Worm (Caenorhabditis elegans) whole organism, L4 larva: Measurements from ENCODE around the gene srbc-20.
A peak's percentile ranks its signal among the peaks of the same experiment; 100 is the strongest.

ENCODE experiments used
- D1046.2 ChIP-seq: fragments of 200-800 bp; sonication (Bioruptor generic); IDR thresholded peaks from 2 replicates; pipeline ENCODE4 v1.3.6; 2022; ENCODE audit warnings: missing genetic modification characterization, missing compliant biosample characterization
- F26F4.8 ChIP-seq: fragments of 200-800 bp; sonication (Bioruptor generic); conservative IDR thresholded peaks from 2 replicates; pipeline ENCODE4 v1.3.6; 2022; ENCODE audit warnings: missing genetic modification characterization, missing compliant biosample characterization
- Y105C5A.15 ChIP-seq: fragments of 200-800 bp; sonication (Bioruptor generic); IDR thresholded peaks from 2 replicates; pipeline ENCODE4 v1.3.6; 2022; ENCODE audit warnings: missing genetic modification characterization, missing compliant biosample characterization
- Y75B8A.6 ChIP-seq: fragments of 200-800 bp; sonication (Bioruptor generic); IDR thresholded peaks from 2 replicates; pipeline ENCODE4 v1.3.6; 2022; ENCODE audit warnings: missing genetic modification reagents, missing genetic modification characterization, missing compliant biosample characterization
- ZK337.2 ChIP-seq: fragments of 200-800 bp; sonication (Bioruptor generic); IDR thresholded peaks from 2 replicates; pipeline ENCODE4 v1.3.6; 2022; ENCODE audit warnings: missing genetic modification reagents, missing genetic modification characterization, missing compliant biosample characterization
- aha-1 ChIP-seq: fragments of 150-350 bp; peaks from one replicate; lab custom pipeline; 2014; ENCODE audit warnings: missing biosample characterization, missing genetic modification characterization
- attf-4 ChIP-seq: sonication (generic microtip); optimal IDR thresholded peaks from 3 replicates; lab custom pipeline; 2017; ENCODE audit warnings: missing biosample characterization, missing genetic modification characterization
- ceh-20 ChIP-seq: fragments of 200-800 bp; sonication (Bioruptor generic); IDR thresholded peaks from 2 replicates; pipeline ENCODE4 v1.3.6; 2022; ENCODE audit warnings: missing genetic modification reagents, missing genetic modification characterization, missing compliant biosample characterization
- ceh-28 ChIP-seq: fragments of 150-350 bp; optimal IDR thresholded peaks from 2 replicates; lab custom pipeline; 2014; ENCODE audit warnings: missing biosample characterization, missing genetic modification reagents, missing genetic modification characterization
- ceh-44 ChIP-seq: fragments of 200-800 bp; sonication (Bioruptor generic); IDR thresholded peaks from 2 replicates; pipeline ENCODE4 v1.3.6; 2022; ENCODE audit warnings: missing genetic modification reagents, missing genetic modification characterization, missing compliant biosample characterization
- ceh-62 ChIP-seq: sonication (generic microtip); optimal IDR thresholded peaks from 2 replicates; lab custom pipeline; 2017; ENCODE audit warnings: missing biosample characterization, missing genetic modification characterization
- ceh-82 ChIP-seq: sonication (generic microtip); optimal IDR thresholded peaks from 2 replicates; lab custom pipeline; 2017; ENCODE audit warnings: missing biosample characterization, missing genetic modification characterization
- cey-2 ChIP-seq: sonication (generic microtip); optimal IDR thresholded peaks from 3 replicates; lab custom pipeline; 2017; ENCODE audit warnings: missing genetic modification characterization, mild to moderate bottlenecking, missing compliant biosample characterization, antibody characterized with exemption, borderline replicate concordance; ENCODE audit not compliant: insufficient read depth
- ctbp-1 ChIP-seq: fragments of 200-800 bp; sonication (Bioruptor generic); IDR thresholded peaks from 2 replicates; pipeline ENCODE4 v1.3.6; 2022; ENCODE audit warnings: missing genetic modification reagents, missing genetic modification characterization, missing compliant biosample characterization
- daf-12 ChIP-seq: fragments of 150-350 bp; optimal IDR thresholded peaks from 2 replicates; lab custom pipeline; 2014; ENCODE audit warnings: missing biosample characterization, missing genetic modification reagents, missing genetic modification characterization
- daf-16 ChIP-seq, 3 experiments: sonication (generic microtip); optimal IDR thresholded peaks; 2 replicates each; lab custom pipeline; 2016 to 2017; ENCODE audit warnings: missing genetic modification characterization in 3 of 3, missing genetic modification reagents in 3 of 3, mild to moderate bottlenecking in 2 of 3, missing compliant biosample characterization in 2 of 3, missing biosample characterization in 1 of 3, moderate library complexity in 1 of 3
- daf-8 ChIP-seq: fragments of 200-800 bp; sonication (Bioruptor generic); IDR thresholded peaks from 2 replicates; pipeline ENCODE4 v1.3.6; 2022; ENCODE audit warnings: missing genetic modification characterization, missing compliant biosample characterization
- dmd-8 ChIP-seq: fragments of 200-800 bp; sonication (Bioruptor generic); IDR thresholded peaks from 2 replicates; pipeline ENCODE4 v1.3.6; 2022; ENCODE audit warnings: missing genetic modification characterization, missing compliant biosample characterization
- dmd-9 ChIP-seq: fragments of 200-800 bp; sonication (Bioruptor generic); IDR thresholded peaks from 2 replicates; pipeline ENCODE4 v1.3.6; 2022; ENCODE audit warnings: missing genetic modification reagents, missing genetic modification characterization, missing compliant biosample characterization
- dpl-1 ChIP-seq: fragments of 150-350 bp; optimal IDR thresholded peaks from 2 replicates; lab custom pipeline; 2014; ENCODE audit warnings: missing biosample characterization, missing genetic modification reagents, missing genetic modification characterization
- duxl-1 ChIP-seq: sonication (generic microtip); optimal IDR thresholded peaks from 2 replicates; lab custom pipeline; 2016; ENCODE audit warnings: mild to moderate bottlenecking, missing genetic modification characterization, moderate library complexity, missing compliant biosample characterization; ENCODE audit not compliant: poor library complexity
- dve-1 ChIP-seq: sonication (generic microtip); optimal IDR thresholded peaks from 2 replicates; lab custom pipeline; 2017; ENCODE audit warnings: antibody characterized with exemption, mild to moderate bottlenecking, missing genetic modification characterization, missing compliant biosample characterization; ENCODE audit not compliant: insufficient read depth
- egl-43 ChIP-seq: fragments of 200-800 bp; sonication (Bioruptor generic); IDR thresholded peaks from 2 replicates; pipeline ENCODE4 v1.3.6; 2022; ENCODE audit warnings: missing genetic modification reagents, missing genetic modification characterization, missing compliant biosample characterization
- hmg-1.1 ChIP-seq: fragments of 200-800 bp; sonication (Bioruptor generic); IDR thresholded peaks from 2 replicates; pipeline ENCODE4 v1.3.6; 2022; ENCODE audit warnings: missing genetic modification reagents, missing genetic modification characterization, missing compliant biosample characterization
- jun-1 ChIP-seq: fragments of 150-350 bp; optimal IDR thresholded peaks from 2 replicates; lab custom pipeline; 2014; ENCODE audit warnings: missing biosample characterization, missing genetic modification reagents, missing genetic modification characterization
- lim-7 ChIP-seq: fragments of 200-800 bp; sonication (Bioruptor generic); IDR thresholded peaks from 2 replicates; pipeline ENCODE4 v1.3.6; 2022; ENCODE audit warnings: missing genetic modification characterization, missing compliant biosample characterization
- lin-38 ChIP-seq: fragments of 200-800 bp; sonication (Bioruptor generic); IDR thresholded peaks from 2 replicates; pipeline ENCODE4 v1.3.6; 2022; ENCODE audit warnings: missing genetic modification reagents, missing genetic modification characterization, missing compliant biosample characterization
- lin-39 ChIP-seq: fragments of 150-350 bp; optimal IDR thresholded peaks from 2 replicates; lab custom pipeline; 2014; ENCODE audit warnings: missing biosample characterization, missing genetic modification reagents, missing genetic modification characterization
- madf-5 ChIP-seq, 2 experiments: fragments of 200-800 bp; sonication (Bioruptor generic); IDR thresholded peaks; 2 replicates each; pipeline ENCODE4 v1.3.6; 2022; ENCODE audit warnings: missing compliant biosample characterization in 2 of 2, missing genetic modification characterization in 2 of 2
- mdl-1 ChIP-seq, 2 experiments: fragments of 150-350 bp in 1 of 2; sonication (generic microtip) in 1 of 2; optimal IDR thresholded peaks; 2 replicates each; lab custom pipeline; 2014 to 2017; ENCODE audit warnings: missing biosample characterization in 2 of 2, missing genetic modification characterization in 2 of 2
- mep-1 ChIP-seq: fragments of 150-350 bp; sonication (generic microtip); optimal IDR thresholded peaks from 3 replicates; lab custom pipeline; 2014; ENCODE audit warnings: missing biosample characterization, missing genetic modification characterization
- mes-2 ChIP-seq: sonication (generic microtip); optimal IDR thresholded peaks from 2 replicates; lab custom pipeline; 2016; ENCODE audit warnings: missing genotype, mild to moderate bottlenecking, missing genetic modification characterization, missing compliant biosample characterization; ENCODE audit not compliant: poor library complexity, severe bottlenecking
- mxl-2 ChIP-seq: fragments of 200-800 bp; sonication (Bioruptor generic); conservative IDR thresholded peaks from 2 replicates; pipeline ENCODE4 v1.3.6; 2022; ENCODE audit warnings: missing genetic modification reagents, missing genetic modification characterization, missing compliant biosample characterization
- mxl-3 ChIP-seq: fragments of 200-800 bp; sonication (Bioruptor generic); optimal IDR thresholded peaks from 2 replicates; lab custom pipeline; 2018; ENCODE audit warnings: mild to moderate bottlenecking, missing genetic modification characterization, missing compliant biosample characterization
- nhr-11 ChIP-seq: fragments of 150-350 bp; optimal IDR thresholded peaks from 2 replicates; lab custom pipeline; 2014; ENCODE audit warnings: missing biosample characterization, missing genetic modification characterization
- nhr-28 ChIP-seq: fragments of 150-350 bp; optimal IDR thresholded peaks from 2 replicates; lab custom pipeline; 2014; ENCODE audit warnings: missing biosample characterization, missing genetic modification characterization
- nhr-41 ChIP-seq: fragments of 200-800 bp; sonication (Bioruptor generic); IDR thresholded peaks from 2 replicates; pipeline ENCODE4 v1.3.6; 2022; ENCODE audit warnings: missing genetic modification reagents, missing genetic modification characterization, missing compliant biosample characterization
- nhr-48 ChIP-seq: sonication (generic microtip); optimal IDR thresholded peaks from 2 replicates; lab custom pipeline; 2016; ENCODE audit warnings: mild to moderate bottlenecking, missing genetic modification characterization, missing compliant biosample characterization
- nhr-76 ChIP-seq: fragments of 150-350 bp; optimal IDR thresholded peaks from 2 replicates; lab custom pipeline; 2014; ENCODE audit warnings: missing biosample characterization, missing genetic modification characterization
- php-3 ChIP-seq: fragments of 200-800 bp; sonication (Bioruptor generic); IDR thresholded peaks from 2 replicates; pipeline ENCODE4 v1.3.6; 2022; ENCODE audit warnings: missing genetic modification reagents, missing genetic modification characterization, missing compliant biosample characterization
- set-16 ChIP-seq: fragments of 200-800 bp; sonication (Bioruptor generic); IDR thresholded peaks from 2 replicates; pipeline ENCODE4 v1.3.6; 2022; ENCODE audit warnings: missing genetic modification reagents, missing genetic modification characterization, missing compliant biosample characterization
- snpc-1.2 ChIP-seq: fragments of 200-800 bp; sonication (Bioruptor generic); IDR thresholded peaks from 2 replicates; pipeline ENCODE4 v1.3.6; 2022; ENCODE audit warnings: missing genetic modification reagents, missing genetic modification characterization, missing compliant biosample characterization
- snpc-4 ChIP-seq: fragments of 150-350 bp; optimal IDR thresholded peaks from 2 replicates; lab custom pipeline; 2014; ENCODE audit warnings: missing biosample characterization, missing genetic modification characterization
- spr-1 ChIP-seq: sonication (generic microtip); optimal IDR thresholded peaks from 2 replicates; lab custom pipeline; 2016; ENCODE audit warnings: mild to moderate bottlenecking, missing genetic modification characterization, missing compliant biosample characterization
- spr-3 ChIP-seq: fragments of 200-800 bp; sonication (Bioruptor generic); optimal IDR thresholded peaks from 2 replicates; lab custom pipeline; 2018; ENCODE audit warnings: mild to moderate bottlenecking, missing genetic modification characterization, missing compliant biosample characterization
- tag-97 ChIP-seq: fragments of 200-800 bp; sonication (Bioruptor generic); IDR thresholded peaks from 2 replicates; pipeline ENCODE4 v1.3.6; 2022; ENCODE audit warnings: missing genetic modification characterization, missing compliant biosample characterization
- unc-39 ChIP-seq: sonication (generic microtip); optimal IDR thresholded peaks from 2 replicates; lab custom pipeline; 2017; ENCODE audit warnings: missing biosample characterization, missing genetic modification characterization
- unc-62 ChIP-seq, 3 experiments: fragments of 150-350 bp in 1 of 3; sonication (generic microtip); optimal IDR thresholded peaks in 2 of 3; peaks in 1 of 3; 1 replicate in 1 of 3; 2 replicates in 2 of 3; lab custom pipeline; 2014 to 2017; ENCODE audit warnings: missing biosample characterization in 3 of 3, missing genetic modification characterization in 3 of 3, missing genetic modification reagents in 3 of 3, missing genotype in 1 of 3
- zip-11 ChIP-seq: fragments of 200-800 bp; sonication (Bioruptor generic); IDR thresholded peaks from 2 replicates; pipeline ENCODE4 v1.3.6; 2022; ENCODE audit warnings: missing genetic modification characterization, missing compliant biosample characterization
- ztf-11 ChIP-seq: fragments of 150-350 bp; optimal IDR thresholded peaks from 2 replicates; lab custom pipeline; 2014; ENCODE audit warnings: missing biosample characterization, missing genetic modification characterization
- ztf-7 ChIP-seq: fragments of 150-350 bp; optimal IDR thresholded peaks from 2 replicates; lab custom pipeline; 2014; ENCODE audit warnings: missing biosample characterization, missing genetic modification characterization

The srbc-20 gene

DNA sequence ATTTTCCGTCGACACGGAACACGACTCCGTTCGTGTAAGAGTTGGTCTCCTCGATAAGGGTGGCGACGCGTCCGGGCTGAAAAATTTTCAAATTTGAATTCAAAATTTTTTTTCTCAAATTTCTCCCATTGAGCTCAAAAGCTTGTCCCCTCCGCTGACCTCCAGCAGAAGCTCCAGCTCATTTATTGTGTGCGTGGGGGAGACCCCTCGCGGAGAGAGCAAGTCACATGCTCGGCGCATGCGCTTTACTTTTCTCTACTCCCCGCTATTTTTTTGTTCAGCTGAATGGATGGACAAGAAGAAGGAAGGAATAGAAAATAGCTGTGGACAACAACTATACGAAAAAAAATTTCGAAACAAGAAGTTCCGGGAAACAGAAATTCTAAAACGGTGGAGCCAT is 13.4 kb upstream of the srbc-20 start (continued):
- TF ChIP-seq mxl-3 (GFP tag; lab: Kevin White, UChicago) (peak; percentile 11), nhr-41 (GFP tag; lab: Robert Waterston, UW) (no peak), dve-1 (peak; percentile 23), unc-39 (tag; lab: Kevin White, UChicago) (no peak), ceh-20 (peak; percentile 31; the same call in 1 of the 2 replicates), ZK337.2 (no peak), egl-43 (GFP tag; lab: Robert Waterston, UW) (0 out of 2 replicates have a peak, but pooled peaks have one; percentile 49), tag-97 (no peak), daf-8 (no peak), spr-1 (tag; lab: Kevin White, UChicago) (no peak), ctbp-1 (peak; percentile 74; the same call in 1 of the 2 replicates), hmg-1.1 (GFP tag; lab: Robert Waterston, UW) (peak; percentile 68), D1046.2 (GFP tag; lab: Robert Waterston, UW) (no peak), cey-2 (tag; lab: Kevin White, UChicago) (no peak), snpc-4 (tag; lab: Kevin White, UChicago) (no peak), daf-12 (tag; lab: Kevin White, UChicago) (no peak), php-3 (GFP tag; lab: Robert Waterston, UW) (no peak), nhr-28 (tag; lab: Kevin White, UChicago) (peak; percentile 1), ceh-62 (no peak), mxl-2 (GFP tag; lab: Robert Waterston, UW) (peak; percentile 97), nhr-48 (peak; percentile 8), set-16 (peak; percentile 64), F26F4.8 (GFP tag; lab: Robert Waterston, UW) (no peak), ztf-7 (no peak), nhr-76 (tag; lab: Kevin White, UChicago) (no peak), Y105C5A.15 (no peak), dmd-8 (no peak), ceh-82 (tag; lab: Kevin White, UChicago) (no peak), Y75B8A.6 (GFP tag; lab: Robert Waterston, UW) (no peak), mdl-1 (tag; optimal IDR thresholded peaks at IDR 0.05; lab: Kevin White, UChicago) (peak; percentile 71 to 93), spr-3 (GFP tag; lab: Kevin White, UChicago) (no peak), nhr-11 (tag; lab: Kevin White, UChicago) (peak; percentile 49), mep-1 (tag; lab: Kevin White, UChicago) (peak; percentile 74), jun-1 (tag; lab: Kevin White, UChicago) (no peak), mes-2 (tag; lab: Kevin White, UChicago) (peak; percentile 52), attf-4 (tag; lab: Kevin White, UChicago) (no peak), ztf-11 (tag; lab: Kevin White, UChicago) (no peak), ceh-44 (GFP tag; lab: Robert Waterston, UW) (no peak), lim-7 (GFP tag; lab: Robert Waterston, UW) (no peak), ceh-28 (no peak), lin-38 (GFP tag; lab: Robert Waterston, UW) (peak; percentile 33), dmd-9 (GFP tag; lab: Robert Waterston, UW) (no peak), zip-11 (GFP tag; lab: Robert Waterston, UW) (no peak), lin-39 (tag; lab: Kevin White, UChicago) (no peak), daf-16 (GFP tag; optimal IDR thresholded peaks at IDR 0.05; lab: Kevin White, UChicago) (peak in 1 of 2 experiments; percentile 6), daf-16 (tag; optimal IDR thresholded peaks at IDR 0.05; lab: Kevin White, UChicago) (peak; percentile 24), snpc-1.2 (GFP tag; lab: Robert Waterston, UW) (no peak), duxl-1 (tag; lab: Kevin White, UChicago) (no peak), madf-5 (GFP tag; IDR thresholded peaks at IDR 0.05; lab: Robert Waterston, UW) (no peak), aha-1 (peak; percentile 95), unc-62 (GFP tag; optimal IDR thresholded peaks at IDR 0.05 in 1 of 2; lab: Kevin White, UChicago) (no peak), unc-62 (tag; optimal IDR thresholded peaks at IDR 0.05; lab: Kevin White, UChicago) (no peak), dpl-1 (peak; percentile 28)
